Worm (Caenorhabditis elegans): ENCODE results near the gene gcy-21.

- no peak for TF ChIP-seq lsy-2 (tag; optimal IDR thresholded peaks at IDR 0.05)
- no peak for TF ChIP-seq mep-1 (tag; optimal IDR thresholded peaks at IDR 0.05)
- TF ChIP-seq sptf-1 (tag; optimal IDR thresholded peaks at IDR 0.05): no peak
- no peak for TF ChIP-seq nhr-28 (tag; optimal IDR thresholded peaks at IDR 0.05)
- no peak for TF ChIP-seq pha-4 (tag; optimal IDR thresholded peaks at IDR 0.05)
- TF ChIP-seq nhr-12 (tag; optimal IDR thresholded peaks at IDR 0.05): no peak
- TF ChIP-seq unc-62 (GFP tag; optimal IDR thresholded peaks at IDR 0.05): no peak
- no peak for TF ChIP-seq nhr-76 (tag; optimal IDR thresholded peaks at IDR 0.05)
- TF ChIP-seq snpc-4 (tag; optimal IDR thresholded peaks at IDR 0.05): no peak
- no peak for TF ChIP-seq unc-39 (tag; optimal IDR thresholded peaks at IDR 0.05)
Measured at ce11 chrII:2640982-2641381, 18.5 kb upstream of the gcy-21 start, which contains the start of gene F22E5.23.

All from whole organism, mixed stage, embryonic.